Worm (Caenorhabditis elegans) whole organism, mixed stage, embryonic: ENCODE data around the gene srg-26.

Source experiments
- ceh-43 ChIP-seq: fragments of 200-800 bp; sonication (Bioruptor generic); optimal IDR thresholded peaks from 2 replicates; lab custom pipeline; 2018; ENCODE audit warnings: mild to moderate bottlenecking, missing genetic modification characterization, moderate library complexity, missing compliant biosample characterization
- lin-13 ChIP-seq: fragments of 150-350 bp; optimal IDR thresholded peaks from 2 replicates; lab custom pipeline; 2014; ENCODE audit warnings: missing biosample characterization, missing genetic modification characterization
- nhr-12 ChIP-seq: fragments of 150-350 bp; optimal IDR thresholded peaks from 2 replicates; lab custom pipeline; 2014; ENCODE audit warnings: missing biosample characterization, missing genetic modification characterization
- nhr-237 ChIP-seq: fragments of 150-350 bp; optimal IDR thresholded peaks from 2 replicates; lab custom pipeline; 2014; ENCODE audit warnings: missing biosample characterization, missing genetic modification characterization
- nhr-28 ChIP-seq: fragments of 150-350 bp; optimal IDR thresholded peaks from 2 replicates; lab custom pipeline; 2014; ENCODE audit warnings: missing biosample characterization, missing genetic modification characterization
- snpc-4 ChIP-seq: fragments of 150-350 bp; optimal IDR thresholded peaks from 2 replicates; lab custom pipeline; 2014; ENCODE audit warnings: missing biosample characterization, missing genetic modification characterization

DNA sequence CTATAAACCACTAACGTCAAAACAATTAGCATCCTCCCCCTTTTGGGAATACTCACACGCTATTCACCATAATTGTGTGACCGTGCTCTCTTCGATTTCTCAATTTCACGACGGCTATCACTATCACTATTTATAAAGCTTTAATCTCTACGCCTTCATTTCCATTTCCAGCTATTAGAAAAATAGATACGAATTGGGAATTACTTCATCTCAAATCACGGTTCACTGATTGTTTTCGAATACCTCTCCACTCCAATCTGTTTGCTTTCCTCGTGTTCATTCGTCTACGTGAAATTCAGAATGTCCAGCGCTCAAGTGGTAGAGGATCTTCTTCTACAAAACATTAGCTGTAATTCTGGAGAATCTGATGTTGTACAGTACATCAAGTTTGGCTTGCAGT, 5.8 kb downstream of the srg-26 start, which contains the start of gene srg-29:
- no peak for TF ChIP-seq nhr-12 (tag; lab: Kevin White, UChicago)
- TF ChIP-seq ceh-43 = no peak
- no peak for TF ChIP-seq nhr-28
- TF ChIP-seq snpc-4 (tag; lab: Kevin White, UChicago) = no peak
- no peak for TF ChIP-seq lin-13 (tag; lab: Kevin White, UChicago)
- TF ChIP-seq nhr-237 = no peak
